Fruit fly (Drosophila melanogaster) whole organism, adult: ENCODE data around the gene CG7706.

Source experiments
- CG12768 ChIP-seq: fragments of 200-800 bp; sonication (Bioruptor generic); optimal IDR thresholded peaks from 2 replicates; lab custom pipeline; 2017; ENCODE audit warnings: missing biosample characterization, missing genetic modification characterization, mild to moderate bottlenecking, moderate library complexity, missing genetic modification reagents
- CG14711 ChIP-seq: fragments of 200-800 bp; sonication (Bioruptor generic); optimal IDR thresholded peaks from 2 replicates; lab custom pipeline; 2018; ENCODE audit warnings: missing biosample characterization, mild to moderate bottlenecking, missing genetic modification characterization, moderate library complexity
- CG33017 ChIP-seq: fragments of 200-800 bp; sonication (Bioruptor generic); optimal IDR thresholded peaks from 2 replicates; lab custom pipeline; 2018; ENCODE audit warnings: missing biosample characterization, mild to moderate bottlenecking, missing genetic modification characterization, moderate library complexity
- CG7045 ChIP-seq: fragments of 200-800 bp; sonication (Bioruptor generic); optimal IDR thresholded peaks from 2 replicates; lab custom pipeline; 2017; ENCODE audit warnings: missing biosample characterization, mild to moderate bottlenecking, missing genetic modification characterization
- CG7101 ChIP-seq: fragments of 200-800 bp; sonication (Bioruptor generic); optimal IDR thresholded peaks from 2 replicates; lab custom pipeline; 2018; ENCODE audit warnings: missing biosample characterization, mild to moderate bottlenecking, missing genetic modification characterization, moderate library complexity
- Clk ChIP-seq: fragments of 200-800 bp; sonication (Bioruptor generic); optimal IDR thresholded peaks from 2 replicates; lab custom pipeline; 2017; ENCODE audit warnings: missing biosample characterization, missing genetic modification characterization
- Crg-1 ChIP-seq: fragments of 200-800 bp; sonication (Bioruptor generic); optimal IDR thresholded peaks from 2 replicates; lab custom pipeline; 2016; ENCODE audit warnings: missing biosample characterization, missing genetic modification characterization
- Mnt ChIP-seq: fragments of 200-800 bp; sonication (Bioruptor generic); optimal IDR thresholded peaks from 2 replicates; lab custom pipeline; 2016; ENCODE audit warnings: missing biosample characterization, mild to moderate bottlenecking, missing genetic modification characterization
- kay ChIP-seq: fragments of 200-800 bp; sonication (Bioruptor generic); peaks from one replicate; lab custom pipeline; 2016; ENCODE audit warnings: missing biosample characterization, missing genetic modification characterization, borderline replicate concordance
- toe ChIP-seq: fragments of 200-800 bp; sonication (Bioruptor generic); optimal IDR thresholded peaks from 2 replicates; lab custom pipeline; 2016; ENCODE audit warnings: missing biosample characterization, missing genetic modification characterization

DNA sequence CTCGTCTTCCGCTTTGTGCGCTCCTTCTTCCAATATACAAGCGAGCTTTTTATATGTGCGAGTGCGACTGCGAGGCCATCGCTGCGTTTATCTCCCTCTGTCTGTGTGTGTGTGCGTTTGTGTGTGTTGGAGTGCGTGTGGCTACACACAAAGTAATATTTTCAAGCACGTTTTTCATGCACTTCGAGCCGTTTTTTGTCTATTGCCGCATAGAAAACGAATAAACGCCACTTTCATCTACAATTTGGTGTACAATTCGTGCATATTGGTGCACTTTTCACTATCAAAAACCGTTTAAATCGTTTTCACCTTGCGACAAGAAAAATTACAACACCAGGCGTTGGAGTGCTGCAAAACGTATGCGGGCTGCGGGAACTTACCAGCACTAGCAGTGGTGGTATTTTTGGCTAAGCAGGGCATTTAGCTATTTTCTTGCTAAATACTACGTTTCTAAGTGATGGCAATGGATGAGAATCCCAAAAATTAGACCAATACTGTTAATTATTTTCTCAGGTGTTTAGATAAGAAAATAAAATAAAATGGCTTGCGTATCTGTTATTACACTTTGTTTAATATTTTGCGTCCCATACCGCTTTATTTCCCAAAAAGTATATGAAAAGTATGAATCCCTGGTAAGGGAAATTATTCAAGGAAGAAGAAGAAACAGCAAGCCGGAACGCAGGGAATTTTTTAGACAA, 18.5 kb upstream of the CG7706 start, which contains the start of the genes CG31224 and CstF64:
- TF ChIP-seq Clk (GFP tag; lab: Kevin White, UChicago): peak; percentile 84
- no peak for TF ChIP-seq kay (GFP tag; lab: Kevin White, UChicago)
- peak; percentile 89 for TF ChIP-seq CG12768 (GFP tag; lab: Kevin White, UChicago)
- TF ChIP-seq toe (GFP tag; lab: Kevin White, UChicago): peak; percentile 94
- TF ChIP-seq CG7101 (tag; lab: Kevin White, UChicago): peak; percentile 85
- peak; percentile 86 for TF ChIP-seq Mnt
- peak; percentile 79 for TF ChIP-seq CG14711 (tag; lab: Kevin White, UChicago)
- peak; percentile 79 for TF ChIP-seq CG7045 (GFP tag; lab: Kevin White, UChicago)
- peak; percentile 93 for TF ChIP-seq Crg-1
- TF ChIP-seq CG33017: peak; percentile 67
